Worm (Caenorhabditis elegans) whole organism, L2 larva: ENCODE data around the gene Y57A10B.7.

Experiments
- alr-1 ChIP-seq: fragments of 150-350 bp; optimal IDR thresholded peaks from 2 replicates; lab custom pipeline; 2014; ENCODE audit warnings: missing biosample characterization, missing genetic modification characterization
- aly-2 ChIP-seq: fragments of 150-350 bp; optimal IDR thresholded peaks from 2 replicates; lab custom pipeline; 2014; ENCODE audit warnings: missing biosample characterization, missing genetic modification characterization
- egl-27 ChIP-seq: sonication (generic microtip); optimal IDR thresholded peaks from 3 replicates; lab custom pipeline; 2017; ENCODE audit warnings: missing biosample characterization, missing genetic modification reagents, missing genetic modification characterization
- elt-3 ChIP-seq: sonication (generic microtip); optimal IDR thresholded peaks from 2 replicates; lab custom pipeline; 2017; ENCODE audit warnings: missing biosample characterization, missing genetic modification characterization
- mdl-1 ChIP-seq, 2 experiments: fragments of 150-350 bp in 1 of 2; sonication (generic microtip) in 1 of 2; optimal IDR thresholded peaks; 2 replicates each; lab custom pipeline; 2017; ENCODE audit warnings: missing biosample characterization in 2 of 2, missing genetic modification characterization in 2 of 2
- nhr-11 ChIP-seq: fragments of 150-350 bp; optimal IDR thresholded peaks from 2 replicates; lab custom pipeline; 2014; ENCODE audit warnings: missing biosample characterization, missing genetic modification characterization
- nhr-129 ChIP-seq: fragments of 150-350 bp; optimal IDR thresholded peaks from 2 replicates; lab custom pipeline; 2014; ENCODE audit warnings: missing biosample characterization, missing genetic modification characterization
- nhr-23 ChIP-seq: fragments of 150-350 bp; optimal IDR thresholded peaks from 2 replicates; lab custom pipeline; 2014; ENCODE audit warnings: missing biosample characterization, missing genetic modification reagents, missing genetic modification characterization
- skn-1 ChIP-seq: sonication (generic microtip); optimal IDR thresholded peaks from 2 replicates; lab custom pipeline; 2017; ENCODE audit warnings: missing biosample characterization, missing genetic modification characterization
- snpc-4 ChIP-seq: fragments of 150-350 bp; optimal IDR thresholded peaks from 2 replicates; lab custom pipeline; 2014; ENCODE audit warnings: missing biosample characterization, missing genetic modification characterization
- unc-55 ChIP-seq: fragments of 150-350 bp; sonication (generic microtip); optimal IDR thresholded peaks from 3 replicates; lab custom pipeline; 2014; ENCODE audit warnings: missing biosample characterization, missing genetic modification reagents, missing genetic modification characterization
- unc-62 ChIP-seq: fragments of 150-350 bp; optimal IDR thresholded peaks from 2 replicates; lab custom pipeline; 2014; ENCODE audit warnings: missing biosample characterization, missing genetic modification reagents, missing genetic modification characterization
- zag-1 ChIP-seq: fragments of 150-350 bp; optimal IDR thresholded peaks from 2 replicates; lab custom pipeline; 2014; ENCODE audit warnings: missing biosample characterization, missing genetic modification characterization
- ztf-11 ChIP-seq: sonication (generic microtip); optimal IDR thresholded peaks from 2 replicates; lab custom pipeline; 2017; ENCODE audit warnings: missing biosample characterization, missing genetic modification characterization

DNA sequence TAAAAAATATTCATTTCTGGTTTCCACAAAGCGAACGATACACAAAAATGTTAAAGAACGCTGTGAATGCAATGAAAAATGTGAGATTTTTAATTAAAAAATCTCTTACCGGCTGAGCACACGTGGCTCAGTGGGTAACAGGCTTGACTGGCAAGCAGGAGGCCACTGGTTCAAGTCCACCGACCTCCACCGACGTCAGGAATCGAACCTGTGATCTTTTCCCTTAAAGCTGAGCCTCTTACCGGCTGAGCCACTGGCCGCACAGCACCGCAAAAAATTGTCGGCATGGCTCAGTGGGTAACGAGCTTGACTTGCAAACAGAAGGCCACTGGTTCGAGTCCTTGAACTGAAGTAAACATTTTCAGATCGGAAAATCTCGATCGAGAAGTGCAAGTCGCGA, 48.8 kb downstream of the Y57A10B.7 start, which contains the start of gene C44C11.6:
- TF ChIP-seq elt-3 (tag; lab: Kevin White, UChicago) = no peak
- TF ChIP-seq skn-1 (tag; lab: Kevin White, UChicago) = no peak
- TF ChIP-seq zag-1 (tag; lab: Kevin White, UChicago) = no peak
- no peak for TF ChIP-seq unc-62 (GFP tag; lab: Kevin White, UChicago)
- TF ChIP-seq aly-2 (tag; lab: Kevin White, UChicago) = no peak
- TF ChIP-seq unc-55 = no peak
- no peak for TF ChIP-seq ztf-11 (tag; lab: Kevin White, UChicago)
- no peak for TF ChIP-seq alr-1 (tag; lab: Kevin White, UChicago)
- no peak for TF ChIP-seq snpc-4 (tag; lab: Kevin White, UChicago)
- TF ChIP-seq nhr-23 (tag; lab: Kevin White, UChicago) = no peak
- peak; percentile 11 for TF ChIP-seq nhr-129
- no peak for TF ChIP-seq nhr-11 (tag; lab: Kevin White, UChicago)
- TF ChIP-seq egl-27 (tag; lab: Kevin White, UChicago) = no peak
- TF ChIP-seq mdl-1 (tag; optimal IDR thresholded peaks at IDR 0.05; lab: Kevin White, UChicago) = no peak
